Worm (Caenorhabditis elegans) whole organism, L1 larva: ENCODE results near the gene twk-43.

Experiments used
- C16A3.4 ChIP-seq: fragments of 150-350 bp; optimal IDR thresholded peaks from 2 replicates; lab custom pipeline; 2014; ENCODE audit warnings: missing biosample characterization, missing genetic modification characterization
- C34B4.2 ChIP-seq: sonication (generic microtip); optimal IDR thresholded peaks from 2 replicates; lab custom pipeline; 2017; ENCODE audit warnings: mild to moderate bottlenecking, missing genetic modification characterization, missing compliant biosample characterization
- F16B12.6 ChIP-seq: fragments of 150-350 bp; optimal IDR thresholded peaks from 2 replicates; lab custom pipeline; 2014; ENCODE audit warnings: missing biosample characterization, missing genetic modification characterization
- aly-2 ChIP-seq: fragments of 150-350 bp; optimal IDR thresholded peaks from 2 replicates; lab custom pipeline; 2014; ENCODE audit warnings: missing biosample characterization, missing genetic modification characterization
- blmp-1 ChIP-seq: fragments of 150-350 bp; optimal IDR thresholded peaks from 2 replicates; lab custom pipeline; 2014; ENCODE audit warnings: missing biosample characterization, missing genetic modification characterization
- ceh-63 ChIP-seq: fragments of 200-800 bp; sonication (Bioruptor generic); optimal IDR thresholded peaks from 2 replicates; lab custom pipeline; 2018; ENCODE audit warnings: mild to moderate bottlenecking, missing genetic modification characterization, missing compliant biosample characterization
- ceh-82 ChIP-seq, 3 experiments: fragments of 150-350 bp in 1 of 3; sonication (generic microtip) in 2 of 3; optimal IDR thresholded peaks; 2 replicates each; lab custom pipeline; 2014 to 2017; ENCODE audit warnings: missing biosample characterization in 3 of 3, missing genetic modification characterization in 3 of 3
- ceh-90 ChIP-seq: sonication (generic microtip); optimal IDR thresholded peaks from 2 replicates; lab custom pipeline; 2016; ENCODE audit warnings: missing genetic modification characterization, missing compliant biosample characterization
- dpl-1 ChIP-seq, 3 experiments: fragments of 150-350 bp in 2 of 3; sonication (generic microtip) in 1 of 3; optimal IDR thresholded peaks; 2 replicates each; lab custom pipeline; 2014 to 2017; ENCODE audit warnings: missing biosample characterization in 3 of 3, missing genetic modification characterization in 3 of 3, missing genetic modification reagents in 3 of 3
- dsc-1 ChIP-seq: sonication (generic microtip); optimal IDR thresholded peaks from 2 replicates; lab custom pipeline; 2016; ENCODE audit warnings: mild to moderate bottlenecking, missing genetic modification characterization, missing compliant biosample characterization
- efl-3 ChIP-seq: fragments of 200-800 bp; sonication (Bioruptor generic); optimal IDR thresholded peaks from 2 replicates; lab custom pipeline; 2018; ENCODE audit warnings: mild to moderate bottlenecking, missing genetic modification characterization, missing compliant biosample characterization
- egl-13 ChIP-seq: sonication (generic microtip); optimal IDR thresholded peaks from 2 replicates; lab custom pipeline; 2016; ENCODE audit warnings: missing genotype, missing genetic modification reagents, missing genetic modification characterization, missing compliant biosample characterization
- egl-27 ChIP-seq, 2 experiments: fragments of 150-350 bp in 1 of 2; sonication (generic microtip); optimal IDR thresholded peaks; 3 replicates each; lab custom pipeline; 2017 to 2018; ENCODE audit warnings: missing biosample characterization in 2 of 2, missing genetic modification characterization in 2 of 2, missing genetic modification reagents in 2 of 2
- elt-3 ChIP-seq, 6 experiments: fragments of 150-350 bp in 1 of 6; sonication (generic microtip); optimal IDR thresholded peaks; 2 replicates each; lab custom pipeline; 2017 to 2018; ENCODE audit warnings: missing biosample characterization in 6 of 6, missing genetic modification characterization in 6 of 6, inconsistent platforms in 1 of 6
- fkh-10 ChIP-seq: sonication (generic microtip); optimal IDR thresholded peaks from 2 replicates; lab custom pipeline; 2017; ENCODE audit warnings: missing biosample characterization, missing genetic modification reagents, missing genetic modification characterization
- fkh-4 ChIP-seq: sonication (generic microtip); optimal IDR thresholded peaks from 2 replicates; lab custom pipeline; 2016; ENCODE audit warnings: missing compliant biosample characterization, missing genetic modification characterization, borderline replicate concordance
- fkh-8 ChIP-seq: sonication (generic microtip); optimal IDR thresholded peaks from 2 replicates; lab custom pipeline; 2016; ENCODE audit warnings: mild to moderate bottlenecking, missing genetic modification characterization, missing compliant biosample characterization
- fos-1 ChIP-seq: fragments of 150-350 bp; optimal IDR thresholded peaks from 2 replicates; lab custom pipeline; 2014; ENCODE audit warnings: missing biosample characterization, missing genetic modification characterization
- grh-1 ChIP-seq: fragments of 200-800 bp; sonication (Bioruptor generic); IDR thresholded peaks from 2 replicates; pipeline ENCODE4 v1.3.6; 2022; ENCODE audit warnings: missing genetic modification reagents, missing genetic modification characterization, missing compliant biosample characterization
- hlh-17 ChIP-seq: fragments of 200-800 bp; sonication (Bioruptor generic); optimal IDR thresholded peaks from 2 replicates; lab custom pipeline; 2018; ENCODE audit warnings: missing genetic modification characterization, mild to moderate bottlenecking, missing compliant biosample characterization, moderate library complexity, borderline replicate concordance
- lin-14 ChIP-seq: fragments of 200-800 bp; sonication (Bioruptor generic); optimal IDR thresholded peaks from 2 replicates; lab custom pipeline; 2018; ENCODE audit warnings: mild to moderate bottlenecking, missing genetic modification characterization, moderate library complexity, missing compliant biosample characterization
- lin-35 ChIP-seq, 2 experiments: fragments of 150-350 bp; optimal IDR thresholded peaks; 2 replicates each; lab custom pipeline; 2014; ENCODE audit warnings: missing biosample characterization in 2 of 2, missing genetic modification characterization in 2 of 2, missing genetic modification reagents in 2 of 2
- lin-39 ChIP-seq: fragments of 150-350 bp; optimal IDR thresholded peaks from 2 replicates; lab custom pipeline; 2014; ENCODE audit warnings: missing biosample characterization, missing genetic modification reagents, missing genetic modification characterization
- lir-3 ChIP-seq: sonication (generic microtip); optimal IDR thresholded peaks from 2 replicates; lab custom pipeline; 2016; ENCODE audit warnings: mild to moderate bottlenecking, missing genetic modification characterization, moderate library complexity, missing compliant biosample characterization; ENCODE audit not compliant: poor library complexity
- lsy-2 ChIP-seq, 2 experiments: fragments of 150-350 bp; optimal IDR thresholded peaks; 2 replicates each; lab custom pipeline; 2014; ENCODE audit warnings: missing biosample characterization in 2 of 2, missing genetic modification characterization in 2 of 2
- mdl-1 ChIP-seq, 2 experiments: fragments of 150-350 bp; optimal IDR thresholded peaks; 2 replicates each; lab custom pipeline; 2014 to 2017; ENCODE audit warnings: missing biosample characterization in 2 of 2, missing genetic modification characterization in 2 of 2, inconsistent platforms in 1 of 2
- nhr-12 ChIP-seq: sonication (generic microtip); optimal IDR thresholded peaks from 2 replicates; lab custom pipeline; 2017; ENCODE audit warnings: missing biosample characterization, missing genetic modification characterization
- nhr-19 ChIP-seq: fragments of 200-800 bp; sonication (Bioruptor generic); conservative IDR thresholded peaks from 2 replicates; pipeline ENCODE4 v1.3.6; 2022; ENCODE audit warnings: missing genetic modification characterization, missing compliant biosample characterization
- nhr-20 ChIP-seq: sonication (generic microtip); optimal IDR thresholded peaks from 2 replicates; lab custom pipeline; 2016; ENCODE audit warnings: mild to moderate bottlenecking, missing genetic modification characterization, missing compliant biosample characterization
- nhr-237 ChIP-seq: fragments of 150-350 bp; optimal IDR thresholded peaks from 2 replicates; lab custom pipeline; 2014; ENCODE audit warnings: missing biosample characterization, missing genetic modification characterization
- nhr-71 ChIP-seq: sonication (generic microtip); optimal IDR thresholded peaks from 2 replicates; lab custom pipeline; 2016; ENCODE audit warnings: mild to moderate bottlenecking, missing genetic modification characterization, moderate library complexity, missing compliant biosample characterization
- nhr-76 ChIP-seq: sonication (generic microtip); optimal IDR thresholded peaks from 2 replicates; lab custom pipeline; 2017; ENCODE audit warnings: missing biosample characterization, missing genetic modification characterization
- nhr-77 ChIP-seq: fragments of 150-350 bp; optimal IDR thresholded peaks from 2 replicates; lab custom pipeline; 2014; ENCODE audit warnings: missing biosample characterization, missing genetic modification characterization
- nhr-84 ChIP-seq: sonication (generic microtip); optimal IDR thresholded peaks from 2 replicates; lab custom pipeline; 2017; ENCODE audit warnings: missing biosample characterization, missing genetic modification characterization
- nhr-85 ChIP-seq: sonication (generic microtip); peaks from one replicate; lab custom pipeline; 2016; ENCODE audit warnings: missing genetic modification characterization, inconsistent platforms, missing compliant biosample characterization
- pqm-1 ChIP-seq: sonication (generic microtip); optimal IDR thresholded peaks from 3 replicates; lab custom pipeline; 2017; ENCODE audit warnings: missing biosample characterization, missing genetic modification characterization
- snpc-4 ChIP-seq: fragments of 150-350 bp; optimal IDR thresholded peaks from 2 replicates; lab custom pipeline; 2014; ENCODE audit warnings: missing biosample characterization, missing genetic modification characterization
- snu-23 ChIP-seq: sonication (generic microtip); optimal IDR thresholded peaks from 2 replicates; lab custom pipeline; 2016; ENCODE audit warnings: missing genetic modification characterization, missing compliant biosample characterization
- sox-4 ChIP-seq: sonication (generic microtip); optimal IDR thresholded peaks from 2 replicates; lab custom pipeline; 2016; ENCODE audit warnings: missing genetic modification characterization, missing compliant biosample characterization
- sptf-1 ChIP-seq: fragments of 150-350 bp; optimal IDR thresholded peaks from 2 replicates; lab custom pipeline; 2014; ENCODE audit warnings: missing biosample characterization, missing genetic modification characterization
- tbx-2 ChIP-seq: sonication (generic microtip); optimal IDR thresholded peaks from 2 replicates; lab custom pipeline; 2016; ENCODE audit warnings: missing genetic modification characterization, missing compliant biosample characterization
- unc-30 ChIP-seq: sonication (generic microtip); optimal IDR thresholded peaks from 2 replicates; lab custom pipeline; 2017; ENCODE audit warnings: missing biosample characterization, missing genetic modification characterization
- unc-98 ChIP-seq: fragments of 200-800 bp; sonication (Bioruptor generic); IDR thresholded peaks from 2 replicates; pipeline ENCODE4 v1.3.6; 2022; ENCODE audit warnings: missing genetic modification characterization, missing compliant biosample characterization
- vab-15 ChIP-seq: sonication (generic microtip); optimal IDR thresholded peaks from 2 replicates; lab custom pipeline; 2017; ENCODE audit warnings: missing genotype, mild to moderate bottlenecking, missing genetic modification characterization, missing compliant biosample characterization
- xbp-1 ChIP-seq: sonication (generic microtip); optimal IDR thresholded peaks from 2 replicates; lab custom pipeline; 2016; ENCODE audit warnings: missing genetic modification characterization, missing compliant biosample characterization
- ztf-4 ChIP-seq: fragments of 150-350 bp; optimal IDR thresholded peaks from 2 replicates; lab custom pipeline; 2014; ENCODE audit warnings: missing biosample characterization, missing genetic modification characterization

Gene twk-43

ce11 chrV:13357652-13358281 lies 11.7 kb downstream of the twk-43 start, which contains the start of gene F32H5.1 (continued):
- TF ChIP-seq nhr-84 (tag; lab: Kevin White, UChicago) (no peak), ceh-90 (tag; lab: Kevin White, UChicago) (no peak), lin-39 (no peak), blmp-1 (tag; lab: Kevin White, UChicago) (peak; percentile 26), nhr-12 (tag; lab: Kevin White, UChicago) (no peak), dpl-1 (GFP tag; optimal IDR thresholded peaks at IDR 0.05; lab: Kevin White, UChicago) (no peak), egl-13 (tag; lab: Kevin White, UChicago) (no peak), fkh-8 (no peak), aly-2 (tag; lab: Kevin White, UChicago) (no peak), lsy-2 (tag; optimal IDR thresholded peaks at IDR 0.05; lab: Kevin White, UChicago) (no peak), unc-30 (tag; lab: Kevin White, UChicago) (no peak), xbp-1 (no peak), mdl-1 (tag; optimal IDR thresholded peaks at IDR 0.05; lab: Kevin White, UChicago) (no peak), pqm-1 (no peak), hlh-17 (no peak), fkh-4 (tag; lab: Kevin White, UChicago) (no peak), nhr-77 (tag; lab: Kevin White, UChicago) (no peak), C34B4.2 (tag; lab: Kevin White, UChicago) (no peak), sox-4 (tag; lab: Kevin White, UChicago) (no peak), egl-27 (tag; optimal IDR thresholded peaks at IDR 0.05; lab: Kevin White, UChicago) (no peak), vab-15 (no peak), nhr-76 (no peak), C16A3.4 (tag; lab: Kevin White, UChicago) (no peak), ztf-4 (tag; lab: Kevin White, UChicago) (no peak), sptf-1 (no peak), efl-3 (GFP tag; lab: Kevin White, UChicago) (no peak), nhr-237 (tag; lab: Kevin White, UChicago) (no peak), ceh-63 (no peak), snpc-4 (tag; lab: Kevin White, UChicago) (no peak), unc-98 (no peak), fkh-10 (GFP tag; lab: Kevin White, UChicago) (no peak), lin-14 (GFP tag; lab: Kevin White, UChicago) (peak; percentile 15), snu-23 (peak; percentile 15), F16B12.6 (no peak)

DNA sequence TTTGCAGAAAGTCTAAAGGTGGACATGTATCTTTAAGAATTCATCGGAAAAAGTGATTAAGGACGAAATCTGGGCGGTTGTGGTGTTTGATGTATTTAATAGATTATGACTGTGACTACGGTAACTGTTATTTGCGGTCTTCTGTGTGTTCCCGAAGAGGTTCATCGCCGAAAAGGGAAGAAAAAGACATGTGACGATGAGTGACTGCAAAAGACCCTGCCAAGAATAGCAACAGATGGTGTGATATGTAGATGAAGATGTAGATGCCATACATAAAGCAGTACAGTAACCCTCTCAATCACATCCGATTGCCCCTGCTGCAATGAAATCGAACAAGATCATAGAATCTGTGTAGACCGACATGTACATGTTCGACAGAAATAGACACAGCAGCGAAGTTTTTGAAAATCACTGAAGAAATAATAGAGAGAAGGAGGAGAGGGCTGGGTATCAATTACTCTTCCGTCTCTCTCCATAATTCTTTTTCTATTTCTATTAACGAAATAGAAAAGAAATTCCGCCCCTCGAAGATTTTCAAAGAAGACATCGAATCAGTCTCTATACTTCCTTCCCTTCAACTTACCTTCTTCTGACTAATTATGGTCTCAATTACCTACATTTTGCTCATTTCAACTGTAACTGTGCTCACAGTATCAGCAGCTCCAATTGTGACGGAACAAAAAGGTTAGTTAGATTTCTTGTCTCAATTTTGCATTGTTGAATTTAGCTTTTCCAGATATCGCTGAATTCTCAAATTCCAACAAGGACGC lies 12.9 kb downstream of the twk-43 start, which contains the start of gene F32H5.3:
TSS of gene F32H5.3 (plus strand) at position 513 of the 770 bp plus-strand sequence.
- TF ChIP-seq ceh-82 (tag; optimal IDR thresholded peaks at IDR 0.05; lab: Kevin White, UChicago) (no peak), nhr-85 (tag; lab: Kevin White, UChicago) (peak; percentile 95), snu-23 (peak; percentile 54), dsc-1 (tag; lab: Kevin White, UChicago) (no peak), grh-1 (GFP tag; lab: Robert Waterston, UW) (peak; percentile 31; the same call in 1 of the 2 replicates), lir-3 (tag; lab: Kevin White, UChicago) (no peak), lin-14 (GFP tag; lab: Kevin White, UChicago) (peak; percentile 67), fos-1 (tag; lab: Kevin White, UChicago) (no peak), elt-3 (tag; optimal IDR thresholded peaks at IDR 0.05; lab: Kevin White, UChicago) (peak in 1 of 6 experiments; percentile 53), nhr-20 (peak; percentile 75), nhr-19 (GFP tag; lab: Robert Waterston, UW) (peak; percentile 42; the same call in 1 of the 2 replicates), lin-35 (GFP tag; optimal IDR thresholded peaks at IDR 0.05; lab: Kevin White, UChicago) (peak in 1 of 2 experiments; percentile 36), nhr-71 (peak; percentile 64), tbx-2 (tag; lab: Kevin White, UChicago) (peak; percentile 22), ztf-4 (tag; lab: Kevin White, UChicago) (no peak), lsy-2 (tag; optimal IDR thresholded peaks at IDR 0.05; lab: Kevin White, UChicago) (peak; percentile 12 to 64), blmp-1 (tag; lab: Kevin White, UChicago) (peak; percentile 17), egl-27 (tag; optimal IDR thresholded peaks at IDR 0.05; lab: Kevin White, UChicago) (no peak)
